Fruit fly (Drosophila melanogaster): ENCODE data around the gene CG43219.

Gene CG43219

dm6 chr3L:21196563-21196962 is 23.6 kb upstream of the CG43219 start, which contains the start of the genes Targ3 and park (continued):
- TF ChIP-seq CG12236 (GFP tag; optimal IDR thresholded peaks at IDR 0.05) (no peak), Awh (GFP tag; IDR thresholded peaks at IDR 0.05) (no peak), CG4282 (GFP tag; optimal IDR thresholded peaks at IDR 0.05) (peak; percentile 55), hb (GFP tag; IDR thresholded peaks at IDR 0.05; ENCODE audit: partially characterized antibody) (no peak), Stat92E (GFP tag; optimal IDR thresholded peaks at IDR 0.05) (no peak), CG10462 (GFP tag; optimal IDR thresholded peaks at IDR 0.05) (no peak), CG10209 (GFP tag; optimal IDR thresholded peaks at IDR 0.05) (peak; percentile 30), HLH54F (GFP tag; optimal IDR thresholded peaks at IDR 0.05) (peak; percentile 68), vfl (GFP tag; optimal IDR thresholded peaks at IDR 0.05) (no peak), CG2199 (GFP tag; IDR thresholded peaks at IDR 0.05) (0 out of 3 replicates have a peak, but pooled peaks have one; percentile 33), CG32532 (GFP tag; IDR thresholded peaks at IDR 0.05) (no peak), emc (GFP tag; optimal IDR thresholded peaks at IDR 0.05) (no peak), CG5180 (GFP tag; optimal IDR thresholded peaks at IDR 0.05) (no peak), Atf6 (GFP tag; IDR thresholded peaks at IDR 0.05) (no peak), CG5953 (GFP tag; IDR thresholded peaks at IDR 0.05) (no peak), Ptx1 (GFP tag; IDR thresholded peaks at IDR 0.05) (no peak), gce (GFP tag; IDR thresholded peaks at IDR 0.05) (no peak), ken (GFP tag; IDR thresholded peaks at IDR 0.05) (no peak), vvl (GFP tag; IDR thresholded peaks at IDR 0.05) (peak; percentile 39), insv (GFP tag; optimal IDR thresholded peaks at IDR 0.05) (no peak), nmo (GFP tag; optimal IDR thresholded peaks at IDR 0.05) (peak; percentile 7), bab2 (GFP tag; optimal IDR thresholded peaks at IDR 0.05) (no peak), CG31365 (tag; optimal IDR thresholded peaks at IDR 0.05) (no peak), CG3726 (GFP tag; IDR thresholded peaks at IDR 0.05) (no peak), CG4617 (GFP tag; optimal IDR thresholded peaks at IDR 0.05; ENCODE audit: borderline replicate concordance) (peak; percentile 57), Dad (GFP tag; optimal IDR thresholded peaks at IDR 0.05) (peak; percentile 1), chn (GFP tag; optimal IDR thresholded peaks at IDR 0.05) (no peak), CG34224 (GFP tag; IDR thresholded peaks at IDR 0.05; ENCODE audit: partially characterized antibody) (no peak), Sox102F (GFP tag; optimal IDR thresholded peaks at IDR 0.05) (no peak), Spps (tag; optimal IDR thresholded peaks at IDR 0.05) (no peak), CG15514 (GFP tag; optimal IDR thresholded peaks at IDR 0.05) (peak; percentile 41), CG9609 (GFP tag; optimal IDR thresholded peaks at IDR 0.05) (peak; percentile 43), slp2 (GFP tag; optimal IDR thresholded peaks at IDR 0.05) (no peak), dm (GFP tag; optimal IDR thresholded peaks at IDR 0.05) (peak; percentile 34), Hr3 (GFP tag; optimal IDR thresholded peaks at IDR 0.05) (peak; percentile 1), CG30431 (GFP tag; optimal IDR thresholded peaks at IDR 0.05) (no peak), HmgD (GFP tag; optimal IDR thresholded peaks at IDR 0.05) (peak; percentile 45), CG12155 (GFP tag; optimal IDR thresholded peaks at IDR 0.05) (peak; percentile 52), ci (GFP tag; IDR thresholded peaks at IDR 0.05) (peak; percentile 64; the same call in 1 of the 3 replicates), CG33213 (GFP tag; optimal IDR thresholded peaks at IDR 0.05) (peak; percentile 32), dati (GFP tag; IDR thresholded peaks at IDR 0.05) (no peak), Ssrp (tag; optimal IDR thresholded peaks at IDR 0.05) (no peak), nau (GFP tag; optimal IDR thresholded peaks at IDR 0.05) (no peak), Abd-B (GFP tag; optimal IDR thresholded peaks at IDR 0.05) (no peak), lab (GFP tag; optimal IDR thresholded peaks at IDR 0.05) (no peak), hbn (GFP tag; IDR thresholded peaks at IDR 0.05; ENCODE audit: partially characterized antibody) (no peak), ato (GFP tag; IDR thresholded peaks at IDR 0.05; ENCODE audit: partially characterized antibody) (no peak), Sin3A (optimal IDR thresholded peaks at IDR 0.05) (peak; percentile 42), CG18011 (GFP tag; optimal IDR thresholded peaks at IDR 0.05) (peak; percentile 2), CG3838 (GFP tag; optimal IDR thresholded peaks at IDR 0.05) (no peak), scrt (GFP tag; optimal IDR thresholded peaks at IDR 0.05) (no peak)

Data from whole organism, embryonic.